Worm (Caenorhabditis elegans): ENCODE measurements around the gene cdh-5.

Gene cdh-5

DNA sequence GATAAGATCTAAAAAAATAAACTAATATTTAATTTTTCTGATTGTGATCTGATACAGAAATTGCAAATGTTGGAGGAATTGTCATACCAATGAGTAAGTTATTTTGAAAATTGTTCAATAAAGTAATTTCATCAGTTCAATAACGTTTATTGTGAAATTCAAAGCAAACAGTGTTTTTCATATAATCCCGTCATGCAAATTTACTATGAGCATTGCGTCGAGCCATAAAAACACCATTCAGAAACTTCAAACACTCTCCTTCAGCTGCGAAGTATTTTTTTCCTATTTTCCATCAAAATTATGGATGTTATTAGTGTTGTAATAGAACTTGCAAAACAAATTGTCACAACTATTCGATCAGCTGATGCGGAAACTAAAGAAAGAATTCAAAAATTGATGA is 16.9 kb upstream of the cdh-5 start, which contains the start of gene C49C8.8:
Gene C49C8.8 (plus strand): TSS at position 301 of the 400 bp plus-strand sequence.
- TF ChIP-seq cey-2 (tag; optimal IDR thresholded peaks at IDR 0.05; ENCODE audit: borderline replicate concordance, insufficient read depth) (no peak), spr-1 (tag; optimal IDR thresholded peaks at IDR 0.05) (no peak), pqm-1 (tag; optimal IDR thresholded peaks at IDR 0.05) (no peak), spr-3 (GFP tag; optimal IDR thresholded peaks at IDR 0.05) (no peak), fkh-10 (GFP tag; optimal IDR thresholded peaks at IDR 0.05) (no peak), ces-1 (GFP tag; optimal IDR thresholded peaks at IDR 0.05) (no peak), zip-2 (tag; optimal IDR thresholded peaks at IDR 0.05) (no peak), lim-7 (GFP tag; IDR thresholded peaks at IDR 0.05) (no peak), ztf-11 (tag; optimal IDR thresholded peaks at IDR 0.05) (no peak), ceh-20 (GFP tag; IDR thresholded peaks at IDR 0.05) (no peak), ctbp-1 (GFP tag; IDR thresholded peaks at IDR 0.05) (no peak), lir-3 (tag; optimal IDR thresholded peaks at IDR 0.05) (no peak), fos-1 (tag; optimal IDR thresholded peaks at IDR 0.05) (no peak), F44E2.7 (GFP tag; IDR thresholded peaks at IDR 0.05) (no peak), duxl-1 (tag; optimal IDR thresholded peaks at IDR 0.05; ENCODE audit: poor library complexity) (no peak)

DNA sequence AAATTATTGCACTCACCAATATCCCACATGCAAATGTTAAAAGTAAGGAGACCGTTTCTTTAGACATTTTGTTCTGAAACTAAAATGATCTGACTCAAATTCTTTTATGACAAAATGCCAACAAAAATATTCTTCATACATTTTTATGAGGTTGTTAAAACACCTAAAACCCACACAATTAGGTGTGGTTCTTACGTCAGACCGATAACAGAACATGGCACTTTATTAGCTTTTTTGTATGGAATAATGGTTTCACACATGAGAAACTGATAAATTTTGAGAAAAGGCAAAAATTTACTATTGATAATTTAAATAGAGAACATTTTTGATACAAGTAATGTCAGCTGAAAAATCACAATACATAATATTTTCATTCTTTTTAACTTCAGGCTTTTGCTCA is 15.1 kb upstream of the cdh-5 start, which contains the start of gene C49C8.5:
Gene C49C8.5 (minus strand): TSS at position 73 of the 400 bp plus-strand sequence.
- TF ChIP-seq php-3 (GFP tag; IDR thresholded peaks at IDR 0.05) = peak; percentile 84
- TF ChIP-seq fos-1 (tag; optimal IDR thresholded peaks at IDR 0.05) = no peak
- TF ChIP-seq lin-38 (GFP tag; IDR thresholded peaks at IDR 0.05) = no peak
- TF ChIP-seq daf-16 (GFP tag; optimal IDR thresholded peaks at IDR 0.05) = no peak
- TF ChIP-seq daf-16 (tag; optimal IDR thresholded peaks at IDR 0.05) = peak; percentile 15
- no peak for TF ChIP-seq nhr-41 (GFP tag; IDR thresholded peaks at IDR 0.05)
- peak; percentile 10 for TF ChIP-seq dve-1 (tag; optimal IDR thresholded peaks at IDR 0.05; ENCODE audit: insufficient read depth)
- no peak for TF ChIP-seq F10B5.3 (tag; optimal IDR thresholded peaks at IDR 0.05)
- peak; percentile 59 for TF ChIP-seq pqm-1 (tag; optimal IDR thresholded peaks at IDR 0.05)
- no peak for TF ChIP-seq lim-7 (GFP tag; IDR thresholded peaks at IDR 0.05)

DNA sequence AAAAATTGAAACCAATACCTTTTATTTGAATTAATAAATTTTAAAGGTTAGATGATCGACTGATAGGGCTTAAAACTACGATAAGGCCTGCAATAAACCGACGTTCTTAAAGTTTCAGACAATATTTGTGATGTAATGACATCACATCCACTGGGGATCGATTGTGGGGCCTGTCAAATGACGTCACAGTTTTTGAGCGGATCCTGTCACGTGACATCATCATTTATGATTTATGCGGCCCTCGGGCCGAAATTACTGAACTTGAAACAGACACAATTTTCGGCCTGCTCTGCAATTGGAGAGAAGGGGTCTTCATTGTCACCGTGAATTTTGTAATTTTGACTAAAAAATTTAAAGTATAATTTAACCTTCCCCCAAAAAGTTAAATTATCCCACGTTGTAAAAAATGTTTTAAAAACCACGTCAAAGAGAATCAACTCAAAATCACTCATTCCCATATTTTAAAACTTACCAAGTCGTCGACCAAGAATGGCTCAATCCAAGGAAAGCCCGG is 14.6 kb upstream of the cdh-5 start, which contains the start of gene C49C8.1:
Gene C49C8.1 (plus strand): TSS at position 464 of the 514 bp plus-strand sequence.
- TF ChIP-seq mxl-2 (GFP tag; conservative IDR thresholded peaks at IDR 0.05) (no peak), ztf-11 (tag; optimal IDR thresholded peaks at IDR 0.05) (no peak), ceh-44 (GFP tag; IDR thresholded peaks at IDR 0.05) (no peak), aly-2 (tag; optimal IDR thresholded peaks at IDR 0.05) (no peak), cey-2 (tag; optimal IDR thresholded peaks at IDR 0.05; ENCODE audit: borderline replicate concordance, insufficient read depth) (no peak), hlh-11 (tag; optimal IDR thresholded peaks at IDR 0.05) (no peak), ceh-20 (GFP tag; IDR thresholded peaks at IDR 0.05) (peak; percentile 34; the same call in 1 of the 2 replicates), unc-39 (tag; optimal IDR thresholded peaks at IDR 0.05) (no peak), aha-1 (tag) (peak; percentile 60), daf-19 (GFP tag; conservative IDR thresholded peaks at IDR 0.05) (no peak), nhr-77 (tag; optimal IDR thresholded peaks at IDR 0.05) (no peak), D1046.2 (GFP tag; IDR thresholded peaks at IDR 0.05) (no peak), spr-3 (GFP tag; optimal IDR thresholded peaks at IDR 0.05) (no peak), zag-1 (tag; optimal IDR thresholded peaks at IDR 0.05) (no peak), ama-1 (optimal IDR thresholded peaks at IDR 0.05) (no peak), pqm-1 (tag; optimal IDR thresholded peaks at IDR 0.05) (no peak), zip-2 (tag; optimal IDR thresholded peaks at IDR 0.05) (no peak), php-3 (GFP tag; IDR thresholded peaks at IDR 0.05) (peak; percentile 72), mdl-1 (tag; optimal IDR thresholded peaks at IDR 0.05) (no peak), hif-1 (tag; optimal IDR thresholded peaks at IDR 0.05) (no peak)

DNA sequence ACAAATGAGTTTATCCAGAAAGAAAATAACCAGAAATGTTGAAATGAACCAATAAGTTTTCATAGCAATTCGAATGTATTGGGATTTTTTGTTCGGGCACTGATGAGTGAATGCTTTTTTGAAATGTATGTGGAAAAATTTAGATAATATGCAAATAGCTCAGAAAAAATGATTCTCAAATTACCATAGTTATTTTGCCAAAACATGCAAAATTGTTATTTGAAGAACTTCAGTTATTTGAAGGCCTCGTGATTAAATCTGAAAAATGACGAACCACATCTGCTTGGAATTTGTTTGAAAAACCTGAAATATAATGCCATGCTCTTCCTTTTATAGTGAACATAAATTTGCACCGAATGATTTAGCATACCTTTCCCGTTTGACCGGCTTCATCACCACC is 10.6 kb upstream of the cdh-5 start, which contains the start of gene C49C8.6:
Gene C49C8.6 (minus strand): TSS at position 101 of the 400 bp plus-strand sequence.
- TF ChIP-seq madf-5 (GFP tag; IDR thresholded peaks at IDR 0.05) = no peak
- no peak for TF ChIP-seq dmd-8 (GFP tag; IDR thresholded peaks at IDR 0.05)
- TF ChIP-seq nhr-42 (GFP tag; IDR thresholded peaks at IDR 0.05) = no peak
- no peak for TF ChIP-seq daf-8 (GFP tag; IDR thresholded peaks at IDR 0.05)
- no peak for TF ChIP-seq pqm-1 (tag; optimal IDR thresholded peaks at IDR 0.05)
- TF ChIP-seq zip-2 (tag; optimal IDR thresholded peaks at IDR 0.05) = no peak
- TF ChIP-seq snpc-4 (tag; optimal IDR thresholded peaks at IDR 0.05) = no peak
- TF ChIP-seq T20F7.1 (GFP tag; optimal IDR thresholded peaks at IDR 0.05) = no peak
- TF ChIP-seq dve-1 (tag; optimal IDR thresholded peaks at IDR 0.05; ENCODE audit: insufficient read depth) = no peak
- no peak for TF ChIP-seq duxl-1 (tag; optimal IDR thresholded peaks at IDR 0.05; ENCODE audit: poor library complexity)
- TF ChIP-seq daf-12 (tag; optimal IDR thresholded peaks at IDR 0.05) = no peak
- no peak for TF ChIP-seq attf-4 (tag; optimal IDR thresholded peaks at IDR 0.05)
- TF ChIP-seq nhr-48 (tag; optimal IDR thresholded peaks at IDR 0.05) = no peak
- TF ChIP-seq gei-8 (GFP tag; optimal IDR thresholded peaks at IDR 0.05) = no peak
- TF ChIP-seq egl-27 (tag; optimal IDR thresholded peaks at IDR 0.05) = no peak
- no peak for TF ChIP-seq nhr-102 (tag; optimal IDR thresholded peaks at IDR 0.05)
